Worm (Caenorhabditis elegans): ENCODE measurements around the gene sri-51.
"Not testable (repeated sequence)": the region's sequence is repeated elsewhere in the genome, so short reads cannot be mapped to it uniquely, and the experiment has no call there.

The sri-51 gene

DNA sequence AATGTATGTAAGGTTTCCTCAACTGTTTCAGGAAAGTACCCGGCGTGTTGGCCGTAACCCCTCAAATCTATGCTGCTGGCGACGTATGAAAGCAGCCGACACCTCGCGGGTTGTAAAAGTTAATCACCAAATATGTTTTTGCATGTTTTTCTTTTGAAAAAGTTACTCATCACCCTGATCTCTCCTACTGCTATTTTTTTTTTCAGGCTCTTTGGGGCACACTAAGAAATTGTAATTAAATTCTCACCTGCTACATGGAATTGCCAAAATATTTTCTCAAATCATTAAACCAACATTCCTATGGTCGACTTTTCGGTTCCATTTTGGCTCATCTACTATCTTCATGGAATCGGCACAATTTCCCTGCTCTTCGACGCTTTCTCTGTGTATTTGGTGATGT is 14.0 kb downstream of the sri-51 start, which contains the start of gene sri-78:
TSS of gene sri-78 (plus strand) at position 301 of the 400 bp plus-strand sequence.
- TF ChIP-seq tab-1 (GFP tag; IDR thresholded peaks at IDR 0.05); T22C8.4 (GFP tag; IDR thresholded peaks at IDR 0.05); ref-1 (GFP tag; conservative IDR thresholded peaks at IDR 0.05): not testable (repeated sequence)

DNA sequence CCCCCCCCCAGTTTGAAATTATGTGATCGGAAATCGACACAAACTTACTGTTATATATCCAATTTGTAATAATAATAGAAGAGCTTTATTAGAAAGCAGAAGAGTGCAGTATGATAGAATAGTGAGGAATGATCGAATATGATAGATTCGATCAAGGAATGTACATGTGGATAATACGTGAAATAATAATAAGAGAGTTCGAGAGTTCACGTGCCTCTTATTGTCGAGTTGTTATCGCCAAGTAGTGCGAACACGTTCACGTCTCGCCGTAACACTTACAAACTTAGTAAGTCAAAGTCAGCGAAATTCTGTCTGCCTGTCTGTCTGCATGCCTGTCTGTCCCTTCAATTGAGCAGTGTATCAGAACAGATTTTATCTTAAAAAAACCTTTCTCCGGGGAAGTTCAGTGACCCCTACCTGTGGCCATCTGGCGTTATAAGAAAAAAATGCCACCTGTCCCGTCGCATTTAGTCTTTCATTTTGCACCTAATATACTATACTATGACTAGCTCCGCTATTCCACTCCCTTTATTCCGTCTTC is 15.5 kb downstream of the sri-51 start, which contains the start of the genes Y27F2A.6 and Y27F2A.8:
TSS of gene Y27F2A.6 (minus strand) at position 101 of the 541 bp plus-strand sequence.
TSS of gene Y27F2A.8 (plus strand) at position 491 of the 541 bp plus-strand sequence.
- TF ChIP-seq cog-1 (tag; optimal IDR thresholded peaks at IDR 0.05); med-1 (GFP tag; optimal IDR thresholded peaks at IDR 0.05; ENCODE audit: insufficient read depth); ztf-29 (GFP tag; IDR thresholded peaks at IDR 0.05): not testable (repeated sequence)

DNA sequence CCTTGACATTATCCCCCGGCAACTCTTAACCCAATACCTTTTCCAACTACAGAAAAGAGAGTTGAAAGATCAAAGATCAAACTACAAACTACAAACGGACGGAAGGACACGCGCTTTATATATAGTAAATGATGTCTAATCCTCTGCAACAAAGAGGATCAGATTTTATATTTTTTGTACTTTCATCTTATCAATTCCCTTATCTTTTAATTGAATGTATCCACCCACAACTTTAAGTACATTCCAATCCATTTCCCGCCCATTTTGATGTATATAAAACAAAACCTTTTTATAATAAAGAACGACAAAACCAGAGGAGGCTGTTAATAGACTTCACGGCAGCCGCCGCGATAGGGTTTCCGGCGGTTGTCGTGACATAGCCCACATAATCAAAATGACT is 21.2 kb downstream of the sri-51 start, which contains the start of gene sri-40:
TSS of gene sri-40 (plus strand) at position 301 of the 400 bp plus-strand sequence.
- TF ChIP-seq ztf-29 (GFP tag; IDR thresholded peaks at IDR 0.05); ref-1 (GFP tag; conservative IDR thresholded peaks at IDR 0.05); klf-2 (GFP tag; conservative IDR thresholded peaks at IDR 0.05): not testable (repeated sequence)

DNA sequence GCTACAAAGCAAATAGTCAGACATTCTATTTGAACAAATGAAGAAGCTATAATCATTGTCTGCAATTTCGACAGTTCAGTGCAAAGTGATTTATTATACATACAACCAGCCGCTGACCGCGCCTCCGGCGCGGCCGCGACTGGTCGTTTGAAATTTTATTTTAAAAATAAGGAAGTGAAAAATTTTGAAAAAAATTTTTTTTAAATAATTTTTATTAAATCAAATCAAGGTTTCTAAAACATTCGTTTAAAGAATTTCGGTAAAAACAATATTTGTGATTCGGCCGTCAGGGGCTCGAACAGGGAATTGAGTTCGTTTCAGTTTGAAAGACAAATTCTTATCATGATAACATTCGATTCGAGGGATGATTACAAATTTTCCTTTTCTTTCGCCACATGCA is 26.7 kb downstream of the sri-51 start, which contains the start of gene Y27F2A.10:
TSS of gene Y27F2A.10 (minus strand) at position 101 of the 400 bp plus-strand sequence.
- TF ChIP-seq ztf-23 (GFP tag; IDR thresholded peaks at IDR 0.05) (no peak), cog-1 (tag; optimal IDR thresholded peaks at IDR 0.05) (no peak), klf-2 (GFP tag; conservative IDR thresholded peaks at IDR 0.05) (no peak), T22C8.4 (GFP tag; IDR thresholded peaks at IDR 0.05) (no peak), flt-1 (GFP tag; IDR thresholded peaks at IDR 0.05) (no peak), ref-1 (GFP tag; conservative IDR thresholded peaks at IDR 0.05) (no peak), med-1 (GFP tag; optimal IDR thresholded peaks at IDR 0.05; ENCODE audit: insufficient read depth) (no peak), tab-1 (GFP tag; IDR thresholded peaks at IDR 0.05) (no peak), ztf-29 (GFP tag; IDR thresholded peaks at IDR 0.05) (no peak)

DNA sequence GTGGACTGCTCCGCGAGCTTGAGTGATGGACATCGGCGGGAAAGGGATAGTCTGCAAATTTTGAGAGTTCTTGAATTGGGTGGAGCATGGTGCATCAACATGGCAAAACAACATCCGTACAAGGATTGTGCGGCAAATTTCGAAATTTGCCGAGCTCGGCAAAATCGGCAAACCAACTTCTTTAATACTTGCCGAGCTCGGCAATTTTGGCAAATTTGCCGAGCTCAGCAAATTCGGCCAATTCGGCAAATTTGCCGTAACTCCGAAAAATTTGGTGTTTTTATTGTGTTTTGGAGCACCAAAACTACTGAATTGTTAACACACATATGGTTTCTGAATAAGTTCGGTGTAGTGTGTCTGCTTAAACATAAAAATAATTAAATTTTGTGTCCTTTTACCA is 28.8 kb downstream of the sri-51 start, which contains the start of gene fbxc-55:
TSS of gene fbxc-55 (minus strand) at position 101 of the 400 bp plus-strand sequence.
- TF ChIP-seq cog-1 (tag; optimal IDR thresholded peaks at IDR 0.05) (no peak), flt-1 (GFP tag; IDR thresholded peaks at IDR 0.05) (no peak), klf-2 (GFP tag; conservative IDR thresholded peaks at IDR 0.05) (no peak), tab-1 (GFP tag; IDR thresholded peaks at IDR 0.05) (no peak), T22C8.4 (GFP tag; IDR thresholded peaks at IDR 0.05) (no peak), ref-1 (GFP tag; conservative IDR thresholded peaks at IDR 0.05) (no peak), ztf-29 (GFP tag; IDR thresholded peaks at IDR 0.05) (no peak), ztf-23 (GFP tag; IDR thresholded peaks at IDR 0.05) (no peak), med-1 (GFP tag; optimal IDR thresholded peaks at IDR 0.05; ENCODE audit: insufficient read depth) (no peak)

DNA sequence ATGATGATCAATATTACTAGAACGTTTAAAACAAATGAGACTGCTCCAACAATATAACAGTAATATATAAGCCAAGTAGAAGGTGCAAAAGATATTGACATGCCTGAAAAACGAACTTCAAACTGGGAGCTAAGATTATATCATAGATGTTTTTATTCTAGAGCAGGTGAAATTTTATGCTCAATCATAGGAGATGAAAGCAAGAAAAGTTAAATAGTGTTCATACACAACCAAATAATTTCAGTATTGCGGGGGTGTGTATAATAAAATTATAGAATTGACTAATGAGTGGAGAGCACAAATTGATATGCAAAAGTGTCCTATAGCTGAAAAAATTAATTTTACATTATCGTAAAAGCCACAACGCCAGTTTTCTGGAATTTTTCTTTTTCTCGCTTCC is 39.9 kb downstream of the sri-51 start, which contains the start of gene sri-34:
TSS of gene sri-34 (minus strand) at position 101 of the 400 bp plus-strand sequence.
- TF ChIP-seq T22C8.4 (GFP tag; IDR thresholded peaks at IDR 0.05) (no peak), klf-2 (GFP tag; conservative IDR thresholded peaks at IDR 0.05) (no peak), ztf-23 (GFP tag; IDR thresholded peaks at IDR 0.05) (no peak), med-1 (GFP tag; optimal IDR thresholded peaks at IDR 0.05; ENCODE audit: insufficient read depth) (no peak), tab-1 (GFP tag; IDR thresholded peaks at IDR 0.05) (no peak), flt-1 (GFP tag; IDR thresholded peaks at IDR 0.05) (no peak), ztf-29 (GFP tag; IDR thresholded peaks at IDR 0.05) (no peak), cog-1 (tag; optimal IDR thresholded peaks at IDR 0.05) (no peak), ref-1 (GFP tag; conservative IDR thresholded peaks at IDR 0.05) (no peak)

DNA sequence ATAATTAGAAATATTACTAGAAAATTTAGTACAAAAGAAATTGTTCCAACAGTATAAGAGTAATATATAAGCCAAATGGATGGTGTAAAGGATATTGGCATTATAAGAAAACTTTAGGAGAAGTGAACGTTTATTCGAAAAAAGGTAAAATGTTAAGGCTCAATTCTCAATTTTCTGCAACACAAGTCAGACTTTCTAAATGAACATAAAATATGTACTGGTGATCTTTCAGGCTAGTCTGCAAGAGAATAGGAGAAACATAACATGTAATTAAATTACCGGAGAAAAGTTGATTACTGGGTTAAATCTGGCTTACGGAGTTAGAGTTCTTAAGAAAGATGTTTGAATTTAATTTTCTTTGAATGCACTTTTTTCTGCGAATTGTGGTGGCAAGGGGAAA is 42.1 kb downstream of the sri-51 start, which contains the start of gene sri-33:
TSS of gene sri-33 (minus strand) at position 101 of the 400 bp plus-strand sequence.
- TF ChIP-seq med-1 (GFP tag; optimal IDR thresholded peaks at IDR 0.05; ENCODE audit: insufficient read depth) (no peak), cog-1 (tag; optimal IDR thresholded peaks at IDR 0.05) (no peak), ztf-29 (GFP tag; IDR thresholded peaks at IDR 0.05) (no peak), ztf-23 (GFP tag; IDR thresholded peaks at IDR 0.05) (no peak), T22C8.4 (GFP tag; IDR thresholded peaks at IDR 0.05) (no peak), tab-1 (GFP tag; IDR thresholded peaks at IDR 0.05) (no peak), klf-2 (GFP tag; conservative IDR thresholded peaks at IDR 0.05) (no peak), flt-1 (GFP tag; IDR thresholded peaks at IDR 0.05) (no peak), ref-1 (GFP tag; conservative IDR thresholded peaks at IDR 0.05) (no peak)

DNA sequence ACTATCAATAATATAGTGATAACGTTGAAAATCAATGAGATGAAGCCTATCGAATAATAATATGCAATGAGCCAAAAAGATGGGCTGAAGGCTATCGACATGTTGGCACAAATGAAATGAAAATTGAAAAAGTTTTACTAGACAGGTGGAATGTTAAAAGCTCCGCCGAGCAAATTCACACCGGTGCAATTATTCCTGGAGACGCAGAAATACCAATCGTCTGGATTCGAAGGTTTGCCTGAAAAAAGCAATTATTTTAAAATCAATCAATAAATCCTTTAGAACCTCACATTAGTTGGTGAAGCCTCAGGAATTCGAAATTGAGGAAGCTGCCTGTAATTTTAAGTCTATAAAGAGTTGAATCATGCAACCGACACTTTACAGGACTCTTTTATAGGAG is 44.5 kb downstream of the sri-51 start, which contains the start of gene sri-32:
TSS of gene sri-32 (minus strand) at position 101 of the 400 bp plus-strand sequence.
- TF ChIP-seq T22C8.4 (GFP tag; IDR thresholded peaks at IDR 0.05) (no peak), flt-1 (GFP tag; IDR thresholded peaks at IDR 0.05) (no peak), ztf-23 (GFP tag; IDR thresholded peaks at IDR 0.05) (no peak), cog-1 (tag; optimal IDR thresholded peaks at IDR 0.05) (no peak), ztf-29 (GFP tag; IDR thresholded peaks at IDR 0.05) (no peak), med-1 (GFP tag; optimal IDR thresholded peaks at IDR 0.05; ENCODE audit: insufficient read depth) (no peak), klf-2 (GFP tag; conservative IDR thresholded peaks at IDR 0.05) (no peak)

DNA sequence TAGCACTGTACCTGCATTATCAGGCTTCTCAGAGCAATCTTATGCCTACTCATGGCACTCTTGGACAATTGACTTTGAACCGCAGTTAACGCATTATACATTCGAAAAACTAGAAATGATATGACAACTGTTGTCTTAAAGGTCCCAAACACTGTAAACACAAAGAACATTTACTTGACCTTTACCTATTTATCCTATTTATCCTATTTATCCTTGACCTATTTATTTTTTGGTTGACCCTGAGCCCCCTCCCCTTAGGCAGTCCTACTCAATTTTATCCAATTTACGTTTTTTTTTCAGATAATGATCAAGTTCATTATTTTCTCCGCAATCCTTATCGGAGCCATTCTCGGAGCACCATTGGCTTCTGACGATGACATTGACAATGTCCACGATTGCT is 47.3 kb downstream of the sri-51 start, which contains the start of the genes T10D4.14 and T10D4.19:
TSS of gene T10D4.14 (minus strand) at position 101 of the 400 bp plus-strand sequence.
TSS of gene T10D4.19 (plus strand) at position 304 of the 400 bp plus-strand sequence.
- TF ChIP-seq ztf-29 (GFP tag; IDR thresholded peaks at IDR 0.05) (no peak), cog-1 (tag; optimal IDR thresholded peaks at IDR 0.05) (no peak), med-1 (GFP tag; optimal IDR thresholded peaks at IDR 0.05; ENCODE audit: insufficient read depth) (no peak), klf-2 (GFP tag; conservative IDR thresholded peaks at IDR 0.05) (no peak), tab-1 (GFP tag; IDR thresholded peaks at IDR 0.05) (no peak), T22C8.4 (GFP tag; IDR thresholded peaks at IDR 0.05) (no peak), flt-1 (GFP tag; IDR thresholded peaks at IDR 0.05) (no peak), ref-1 (GFP tag; conservative IDR thresholded peaks at IDR 0.05) (no peak), ztf-23 (GFP tag; IDR thresholded peaks at IDR 0.05) (no peak)

Data from whole organism, midembryonic.